Fruit fly (Drosophila melanogaster) whole organism, wandering third instar larva: Measurements from ENCODE around the gene CG4239.

ENCODE experiments used
- CG9705 ChIP-seq: fragments of 200-800 bp; sonication (Bioruptor generic); optimal IDR thresholded peaks from 2 replicates; lab custom pipeline; 2018; ENCODE audit warnings: missing biosample characterization, mild to moderate bottlenecking, missing genetic modification characterization
- GATAd ChIP-seq: sonication (Bioruptor generic); optimal IDR thresholded peaks from 2 replicates; lab custom pipeline; 2016; ENCODE audit warnings: missing biosample characterization, missing genetic modification characterization
- Hr78 ChIP-seq: fragments of >200 bp; optimal IDR thresholded peaks from 2 replicates; lab custom pipeline; 2017; ENCODE audit warnings: missing biosample characterization, missing genetic modification characterization
- dl ChIP-seq, 2 experiments: fragments of 175-275, 200-275 bp in 1 of 2; fragments of 200-275 bp in 1 of 2; sonication (Bioruptor generic); optimal IDR thresholded peaks; lab custom pipeline; 2018; ENCODE audit warnings: mild to moderate bottlenecking in 2 of 2, missing biosample characterization in 2 of 2, missing genetic modification characterization in 2 of 2, moderate library complexity in 2 of 2; ENCODE audit not compliant: partially characterized antibody in 2 of 2, insufficient read depth in 1 of 2
- fru ChIP-seq: fragments of 200-800 bp; sonication (Bioruptor generic); optimal IDR thresholded peaks from 3 replicates; lab custom pipeline; 2016; ENCODE audit warnings: missing biosample characterization, mild to moderate bottlenecking, missing genetic modification characterization
- lola ChIP-seq: fragments of >200 bp; optimal IDR thresholded peaks from 2 replicates; lab custom pipeline; 2017; ENCODE audit warnings: missing biosample characterization, missing genetic modification characterization
- usp ChIP-seq: fragments of >200 bp; optimal IDR thresholded peaks from 2 replicates; lab custom pipeline; 2017; ENCODE audit warnings: missing biosample characterization, missing genetic modification characterization

DNA sequence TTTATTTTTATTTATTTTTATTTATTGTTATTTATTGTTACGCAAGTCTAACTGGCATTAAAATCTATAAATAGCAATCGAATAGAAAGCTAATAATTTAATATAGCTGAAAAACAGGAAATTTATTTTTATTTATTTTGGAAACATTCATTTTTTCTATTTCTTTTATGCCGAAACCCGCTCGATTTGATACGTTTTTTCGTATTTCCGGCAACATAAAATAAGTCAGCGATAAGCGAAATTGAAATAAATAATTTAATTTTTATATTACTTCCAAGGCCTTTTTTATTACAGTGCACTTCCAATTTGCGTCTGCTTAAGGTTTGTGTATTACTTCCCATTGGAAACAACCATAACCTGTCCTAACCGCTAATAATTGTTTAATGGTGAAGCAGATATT is 13.2 kb upstream of the CG4239 start:
- no peak for TF ChIP-seq Hr78 (GFP tag; lab: Kevin White, UChicago)
- TF ChIP-seq CG9705, result no peak
- TF ChIP-seq GATAd (GFP tag; lab: Kevin White, UChicago), result no peak
- no peak for TF ChIP-seq lola (GFP tag; lab: Kevin White, UChicago)
- TF ChIP-seq dl (GFP tag; optimal IDR thresholded peaks at IDR 0.05; lab: Kevin White, UChicago; ENCODE audit: insufficient read depth in 1 of 2, partially characterized antibody in 2 of 2), result no peak
- TF ChIP-seq fru (GFP tag; lab: Kevin White, UChicago), result peak; percentile 13
- no peak for TF ChIP-seq usp (GFP tag; lab: Kevin White, UChicago)
